Fruit fly (Drosophila melanogaster) whole organism, embryonic: Measurements from ENCODE around the gene Art8.

ENCODE experiments used
- ATbp ChIP-seq: fragments of 200-800 bp; sonication (Bioruptor generic); optimal IDR thresholded peaks from 2 replicates; lab custom pipeline; 2017; ENCODE audit warnings: missing biosample characterization, mild to moderate bottlenecking, missing genetic modification characterization, missing genetic modification reagents
- Atf3 ChIP-seq: fragments of 200-800 bp; sonication (Bioruptor generic); optimal IDR thresholded peaks from 3 replicates; lab custom pipeline; 2016; ENCODE audit warnings: missing biosample characterization, missing genetic modification characterization
- CG10321 ChIP-seq: fragments of 200-800 bp; sonication (Bioruptor generic); IDR thresholded peaks from 2 replicates; pipeline ENCODE4 v1.3.6; 2022; ENCODE audit warnings: missing biosample characterization, missing genetic modification characterization
- CG10565 ChIP-seq: fragments of 200-800 bp; sonication (Bioruptor generic); optimal IDR thresholded peaks from 3 replicates; lab custom pipeline; 2016; ENCODE audit warnings: missing biosample characterization, mild to moderate bottlenecking, missing genetic modification characterization
- CG10654 ChIP-seq: fragments of 200-800 bp; sonication (Bioruptor generic); optimal IDR thresholded peaks from 2 replicates; lab custom pipeline; 2016; ENCODE audit warnings: missing biosample characterization, missing genetic modification characterization
- CG14441 ChIP-seq: fragments of 200-800 bp; sonication (Bioruptor generic); IDR thresholded peaks from 2 replicates; pipeline ENCODE4 v1.3.6; 2022; ENCODE audit warnings: missing biosample characterization, missing genetic modification characterization
- CG15514 ChIP-seq: fragments of 200-800 bp; sonication (Bioruptor generic); optimal IDR thresholded peaks from 3 replicates; lab custom pipeline; 2017; ENCODE audit warnings: missing biosample characterization, missing genetic modification characterization, mild to moderate bottlenecking, moderate library complexity, missing genetic modification reagents
- CG17829 ChIP-seq: fragments of 200-800 bp; optimal IDR thresholded peaks from 2 replicates; lab custom pipeline; 2019; ENCODE audit warnings: missing biosample characterization, mild to moderate bottlenecking, missing genetic modification characterization, moderate library complexity
- CG2875 ChIP-seq: fragments of 200-800 bp; sonication (Bioruptor generic); optimal IDR thresholded peaks from 2 replicates; lab custom pipeline; 2017; ENCODE audit warnings: missing biosample characterization, mild to moderate bottlenecking, missing genetic modification characterization, missing genetic modification reagents
- CG34224 ChIP-seq: fragments of 200-800 bp; sonication (Bioruptor generic); IDR thresholded peaks from 3 replicates; pipeline ENCODE4 v1.3.6; 2022; ENCODE audit warnings: missing biosample characterization, missing genetic modification characterization; ENCODE audit not compliant: partially characterized antibody
- CG3726 ChIP-seq: fragments of 200-800 bp; sonication (Bioruptor generic); IDR thresholded peaks from 3 replicates; pipeline ENCODE4, ENCODE4 v1.3.6; 2022; ENCODE audit warnings: missing biosample characterization, missing genetic modification characterization
- CG4617 ChIP-seq: fragments of 200-800 bp; sonication (Bioruptor generic); optimal IDR thresholded peaks from 3 replicates; lab custom pipeline; 2016; ENCODE audit warnings: missing biosample characterization, missing genetic modification characterization, borderline replicate concordance
- CG7928 ChIP-seq: fragments of 200-800 bp; sonication (Bioruptor generic); optimal IDR thresholded peaks from 2 replicates; lab custom pipeline; 2017; ENCODE audit warnings: missing biosample characterization, mild to moderate bottlenecking, missing genetic modification characterization
- CG9817 ChIP-seq: fragments of 200-800 bp; sonication (Bioruptor generic); optimal IDR thresholded peaks from 2 replicates; lab custom pipeline; 2018; ENCODE audit warnings: missing biosample characterization, mild to moderate bottlenecking, missing genetic modification characterization, moderate library complexity
- CG9932 ChIP-seq: fragments of 200-800 bp; sonication (Bioruptor generic); IDR thresholded peaks from 2 replicates; pipeline ENCODE4 v1.3.6; 2022; ENCODE audit warnings: missing biosample characterization, missing genetic modification characterization
- CoRest ChIP-seq: fragments of 200-800 bp; sonication (Bioruptor generic); optimal IDR thresholded peaks from 3 replicates; lab custom pipeline; 2018; ENCODE audit warnings: missing biosample characterization, mild to moderate bottlenecking, missing genetic modification characterization, moderate library complexity
- Dip2 ChIP-seq: fragments of 200-800 bp; sonication (Bioruptor generic); IDR thresholded peaks from 2 replicates; pipeline ENCODE4 v1.3.6; 2022; ENCODE audit warnings: missing biosample characterization, missing genetic modification characterization
- Gug ChIP-seq: fragments of 200-800 bp; sonication (Bioruptor generic); IDR thresholded peaks from 4 replicates; pipeline ENCODE4 v1.3.6; 2022; ENCODE audit warnings: missing biosample characterization, missing genetic modification characterization
- HLH3B ChIP-seq: fragments of 200-800 bp; sonication (Bioruptor generic); IDR thresholded peaks from 2 replicates; pipeline ENCODE4 v1.3.6; 2022; ENCODE audit warnings: missing biosample characterization, missing genetic modification characterization
- HLH4C ChIP-seq: fragments of 200-800 bp; sonication (Bioruptor generic); IDR thresholded peaks from 3 replicates; pipeline ENCODE4 v1.3.6; 2022; ENCODE audit warnings: missing biosample characterization, missing genetic modification characterization; ENCODE audit not compliant: partially characterized antibody
- Mad ChIP-seq: fragments of 200-800 bp; sonication (Bioruptor generic); optimal IDR thresholded peaks from 2 replicates; lab custom pipeline; 2016; ENCODE audit warnings: missing biosample characterization, missing genetic modification characterization
- Meics ChIP-seq: fragments of 200-800 bp; sonication (Bioruptor generic); optimal IDR thresholded peaks from 2 replicates; lab custom pipeline; 2017; ENCODE audit warnings: missing biosample characterization, mild to moderate bottlenecking, missing genetic modification characterization
- NC2α ChIP-seq: fragments of 200-800 bp; sonication (Bioruptor generic); optimal IDR thresholded peaks from 2 replicates; lab custom pipeline; 2016; ENCODE audit warnings: missing biosample characterization, missing genetic modification characterization
- NfI ChIP-seq: fragments of 200-800 bp; sonication (Bioruptor generic); optimal IDR thresholded peaks from 3 replicates; lab custom pipeline; 2018; ENCODE audit warnings: missing biosample characterization, mild to moderate bottlenecking, missing genetic modification characterization, moderate library complexity
- al ChIP-seq: fragments of 200-800 bp; sonication (Bioruptor generic); IDR thresholded peaks from 2 replicates; pipeline ENCODE4 v1.3.6; 2022; ENCODE audit warnings: missing biosample characterization, missing genetic modification characterization
- ase ChIP-seq: fragments of 200-800 bp; sonication (Bioruptor generic); IDR thresholded peaks from 3 replicates; pipeline ENCODE4 v1.3.6; 2022; ENCODE audit warnings: missing biosample characterization, missing genetic modification characterization
- chm ChIP-seq: fragments of 200-800 bp; sonication (Bioruptor generic); IDR thresholded peaks from 2 replicates; pipeline ENCODE4 v1.3.6; 2022; ENCODE audit warnings: missing biosample characterization, missing genetic modification characterization
- dan ChIP-seq: fragments of 200-800 bp; sonication (Bioruptor generic); IDR thresholded peaks from 2 replicates; pipeline ENCODE4 v1.3.6; 2022; ENCODE audit warnings: missing biosample characterization, missing genetic modification characterization
- eve ChIP-seq, 2 experiments: fragments of >200 bp; optimal IDR thresholded peaks; 2 replicates each; lab custom pipeline; 2017; ENCODE audit warnings: missing biosample characterization in 2 of 2, missing genetic modification characterization in 2 of 2
- ewg ChIP-seq: fragments of 200-800 bp; sonication (Bioruptor generic); optimal IDR thresholded peaks from 3 replicates; lab custom pipeline; 2017; ENCODE audit warnings: mild to moderate bottlenecking, missing biosample characterization, missing genetic modification reagents, missing genetic modification characterization
- gro ChIP-seq: fragments of 200-800 bp; sonication (Bioruptor generic); optimal IDR thresholded peaks from 2 replicates; lab custom pipeline; 2016; ENCODE audit warnings: missing biosample characterization, missing genetic modification characterization
- ind ChIP-seq: fragments of 200-800 bp; sonication (Bioruptor generic); optimal IDR thresholded peaks from 3 replicates; lab custom pipeline; 2016; ENCODE audit warnings: missing biosample characterization, missing genetic modification characterization
- kni ChIP-seq: fragments of 200-800 bp; sonication (Bioruptor generic); optimal IDR thresholded peaks from 3 replicates; lab custom pipeline; 2017; ENCODE audit warnings: mild to moderate bottlenecking, missing biosample characterization, missing genetic modification reagents, missing genetic modification characterization
- nerfin-2 ChIP-seq: fragments of 200-800 bp; sonication (Bioruptor generic); IDR thresholded peaks from 2 replicates; pipeline ENCODE4 v1.3.6; 2022; ENCODE audit warnings: missing biosample characterization, missing genetic modification characterization; ENCODE audit not compliant: partially characterized antibody
- nmo ChIP-seq: fragments of 200-800 bp; sonication (Bioruptor generic); optimal IDR thresholded peaks from 2 replicates; lab custom pipeline; 2018; ENCODE audit warnings: missing biosample characterization, mild to moderate bottlenecking, missing genetic modification characterization, moderate library complexity
- nom ChIP-seq: fragments of 200-800 bp; sonication (Bioruptor generic); optimal IDR thresholded peaks from 2 replicates; lab custom pipeline; 2017; ENCODE audit warnings: missing biosample characterization, missing genetic modification characterization, mild to moderate bottlenecking, moderate library complexity, missing genetic modification reagents
- pb ChIP-seq: fragments of 200-800 bp; sonication (Bioruptor generic); optimal IDR thresholded peaks from 3 replicates; lab custom pipeline; 2016; ENCODE audit warnings: missing biosample characterization, missing genetic modification characterization
- pho ChIP-seq: fragments of 200-800 bp; sonication (Bioruptor generic); optimal IDR thresholded peaks from 2 replicates; lab custom pipeline; 2016; ENCODE audit warnings: missing biosample characterization, missing genetic modification characterization
- rib ChIP-seq: fragments of 200-800 bp; sonication (Bioruptor generic); IDR thresholded peaks from 2 replicates; pipeline ENCODE4 v1.3.6; 2022; ENCODE audit warnings: missing biosample characterization, missing genetic modification characterization
- schlank ChIP-seq: fragments of 200-800 bp; sonication (Bioruptor generic); optimal IDR thresholded peaks from 2 replicates; lab custom pipeline; 2018; ENCODE audit warnings: missing biosample characterization, mild to moderate bottlenecking, missing genetic modification characterization
- sim ChIP-seq: fragments of 200-800 bp; sonication (Bioruptor generic); IDR thresholded peaks from 2 replicates; pipeline ENCODE4 v1.3.6; 2022; ENCODE audit warnings: missing biosample characterization, missing genetic modification characterization
- sisA ChIP-seq: fragments of 200-800 bp; sonication (Bioruptor generic); IDR thresholded peaks from 2 replicates; pipeline ENCODE4 v1.3.6; 2022; ENCODE audit warnings: missing biosample characterization, missing genetic modification characterization
- stc ChIP-seq: fragments of 200-800 bp; sonication (Bioruptor generic); IDR thresholded peaks from 2 replicates; pipeline ENCODE4 v1.3.6; 2022; ENCODE audit warnings: missing biosample characterization, missing genetic modification characterization
- stwl ChIP-seq: fragments of 200-800 bp; sonication (Bioruptor generic); optimal IDR thresholded peaks from 3 replicates; lab custom pipeline; 2018; ENCODE audit warnings: missing biosample characterization, mild to moderate bottlenecking, missing genetic modification characterization, moderate library complexity
- unpg ChIP-seq: fragments of 200-800 bp; sonication (Bioruptor generic); optimal IDR thresholded peaks from 3 replicates; lab custom pipeline; 2018; ENCODE audit warnings: missing biosample characterization, mild to moderate bottlenecking, missing genetic modification characterization, moderate library complexity
- vnd ChIP-seq: fragments of 200-800 bp; sonication (Bioruptor generic); IDR thresholded peaks from 3 replicates; pipeline ENCODE4 v1.3.6; 2022; ENCODE audit warnings: missing biosample characterization, missing genetic modification characterization; ENCODE audit not compliant: partially characterized antibody
- zen2 ChIP-seq: fragments of 200-800 bp; sonication (Bioruptor generic); IDR thresholded peaks from 3 replicates; pipeline ENCODE4 v1.3.6; 2022; ENCODE audit warnings: missing biosample characterization, missing genetic modification characterization; ENCODE audit not compliant: partially characterized antibody

The Art8 gene

dm6 chr2L:11037583-11038517 lies 27.0 kb upstream of the Art8 start (continued):
- TF ChIP-seq ind (GFP tag; lab: Kevin White, UChicago) (peak; percentile 30), sisA (GFP tag; lab: Robert Waterston, UW) (peak; percentile 34; the same call in 1 of the 2 replicates), rib (GFP tag; lab: Robert Waterston, UW) (peak; percentile 33; the same call in 1 of the 2 replicates), NfI (no peak), kni (GFP tag; lab: Kevin White, UChicago) (peak; percentile 95), vnd (no peak), CG2875 (GFP tag; lab: Kevin White, UChicago) (peak; percentile 17), CG9817 (peak; percentile 17), nmo (GFP tag; lab: Kevin White, UChicago) (peak; percentile 49), CG10321 (GFP tag; lab: Robert Waterston, UW) (0 out of 2 replicates have a peak, but pooled peaks have one; percentile 22), unpg (GFP tag; lab: Kevin White, UChicago) (peak; percentile 76), zen2 (GFP tag; lab: Robert Waterston, UW) (no peak), chm (GFP tag; lab: Robert Waterston, UW) (peak; percentile 64; the same call in 1 of the 2 replicates), CG10565 (GFP tag; lab: Kevin White, UChicago) (no peak), CG15514 (no peak), CG17829 (peak; percentile 23), Meics (GFP tag; lab: Kevin White, UChicago) (peak; percentile 52), Mad (GFP tag; lab: Kevin White, UChicago) (peak; percentile 28), Gug (GFP tag; lab: Robert Waterston, UW) (no peak; the same call in 3 of the 4 replicates), CoRest (tag; lab: Kevin White, UChicago) (peak; percentile 70), HLH3B (0 out of 2 replicates have a peak, but pooled peaks have one; percentile 24), Atf3 (GFP tag; lab: Kevin White, UChicago) (no peak), CG34224 (no peak), CG9932 (GFP tag; lab: Robert Waterston, UW) (no peak), al (0 out of 2 replicates have a peak, but pooled peaks have one; percentile 7), gro (no peak), dan (GFP tag; lab: Robert Waterston, UW) (no peak), stwl (no peak), ATbp (GFP tag; lab: Kevin White, UChicago) (peak; percentile 21), pho (GFP tag; lab: Kevin White, UChicago) (peak; percentile 47), CG4617 (GFP tag; lab: Kevin White, UChicago) (no peak), CG7928 (GFP tag; lab: Kevin White, UChicago) (no peak), nom (GFP tag; lab: Kevin White, UChicago) (no peak), eve (GFP tag; optimal IDR thresholded peaks at IDR 0.05; lab: Kevin White, UChicago) (peak in 1 of 2 experiments; percentile 67), HLH4C (GFP tag; lab: Robert Waterston, UW) (no peak), NC2α (GFP tag; lab: Kevin White, UChicago) (peak; percentile 58), schlank (tag; lab: Kevin White, UChicago) (no peak), CG10654 (GFP tag; lab: Kevin White, UChicago) (no peak), sim (GFP tag; lab: Robert Waterston, UW) (0 out of 2 replicates have a peak, but pooled peaks have one; percentile 18), ewg (GFP tag; lab: Kevin White, UChicago) (peak; percentile 41), CG3726 (GFP tag; lab: Robert Waterston, UW) (no peak), nerfin-2 (0 out of 2 replicates have a peak, but pooled peaks have one; percentile 40), pb (GFP tag; lab: Kevin White, UChicago) (no peak), stc (GFP tag; lab: Robert Waterston, UW) (peak; percentile 36), ase (GFP tag; lab: Robert Waterston, UW) (no peak), Dip2 (GFP tag; lab: Robert Waterston, UW) (no peak), CG14441 (GFP tag; lab: Robert Waterston, UW) (no peak)
